Fruit fly (Drosophila melanogaster): ENCODE results near the gene CG5863.

The CG5863 gene

DNA sequence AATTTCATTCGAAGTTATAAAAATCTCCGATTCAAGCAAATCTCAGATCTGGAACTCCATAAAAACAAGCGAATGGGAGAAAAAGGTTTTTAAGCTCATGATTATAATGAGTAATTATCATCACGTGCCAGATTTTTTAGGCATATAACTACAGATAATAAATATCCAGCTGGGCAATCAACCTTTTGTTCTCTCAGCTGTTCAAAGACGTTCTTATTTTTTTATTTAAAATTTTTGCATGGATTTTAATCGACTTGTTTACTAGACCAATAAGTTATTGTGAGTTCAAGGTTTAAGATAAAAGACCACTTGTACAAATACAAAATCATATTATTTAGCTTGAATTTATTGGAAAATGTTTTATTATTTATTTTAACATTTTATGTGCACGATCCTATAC is 6.8 kb upstream of the CG5863 start:
- TF ChIP-seq CG11617 (GFP tag; optimal IDR thresholded peaks at IDR 0.05) (no peak), cic (GFP tag; optimal IDR thresholded peaks at IDR 0.05) (no peak), CG7045 (GFP tag; optimal IDR thresholded peaks at IDR 0.05) (no peak), CG12768 (GFP tag; optimal IDR thresholded peaks at IDR 0.05) (no peak), toe (GFP tag; optimal IDR thresholded peaks at IDR 0.05) (no peak), Clk (GFP tag; optimal IDR thresholded peaks at IDR 0.05) (no peak), ovo (GFP tag; optimal IDR thresholded peaks at IDR 0.05) (no peak), CG33017 (tag; optimal IDR thresholded peaks at IDR 0.05) (no peak), kay (GFP tag; ENCODE audit: borderline replicate concordance) (no peak), CG7101 (tag; optimal IDR thresholded peaks at IDR 0.05) (no peak), pad (GFP tag; optimal IDR thresholded peaks at IDR 0.05) (no peak), tj (GFP tag; optimal IDR thresholded peaks at IDR 0.05) (no peak), CG1620 (GFP tag; optimal IDR thresholded peaks at IDR 0.05) (no peak), CG5204 (GFP tag; optimal IDR thresholded peaks at IDR 0.05) (no peak), CG14711 (tag; optimal IDR thresholded peaks at IDR 0.05) (no peak), Mnt (GFP tag; optimal IDR thresholded peaks at IDR 0.05) (no peak), Crg-1 (GFP tag; optimal IDR thresholded peaks at IDR 0.05) (no peak)

DNA sequence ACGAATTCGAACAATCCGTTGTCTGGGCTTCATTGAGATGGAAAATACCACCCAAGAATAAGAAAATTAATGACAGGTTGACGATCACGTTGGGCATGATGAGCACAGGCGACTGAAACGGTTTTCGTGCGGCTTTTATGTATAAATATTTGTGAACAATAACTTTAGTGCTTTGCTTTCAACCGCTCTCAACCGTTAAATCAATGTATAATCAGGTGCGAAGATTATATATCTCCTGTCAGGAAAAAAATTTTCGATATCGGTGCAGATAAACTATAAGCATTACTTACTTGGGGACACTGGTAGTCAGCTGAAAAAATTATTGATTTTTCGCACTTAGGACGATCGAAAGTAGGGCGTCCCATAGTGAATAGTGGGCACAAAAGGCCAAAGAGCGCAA is 5.9 kb upstream of the CG5863 start, which contains the start of gene CG42823:
Gene CG42823, minus strand, starts transcription at position 101 of the 400 bp plus-strand sequence.
- TF ChIP-seq kay (GFP tag; ENCODE audit: borderline replicate concordance) (no peak), toe (GFP tag; optimal IDR thresholded peaks at IDR 0.05) (no peak), Clk (GFP tag; optimal IDR thresholded peaks at IDR 0.05) (no peak), CG7045 (GFP tag; optimal IDR thresholded peaks at IDR 0.05) (no peak), CG1620 (GFP tag; optimal IDR thresholded peaks at IDR 0.05) (no peak), CG14711 (tag; optimal IDR thresholded peaks at IDR 0.05) (no peak), pad (GFP tag; optimal IDR thresholded peaks at IDR 0.05) (no peak), bab1 (GFP tag; optimal IDR thresholded peaks at IDR 0.05) (no peak), Crg-1 (GFP tag; optimal IDR thresholded peaks at IDR 0.05) (no peak), Hr96 (GFP tag; optimal IDR thresholded peaks at IDR 0.05) (no peak), Mnt (GFP tag; optimal IDR thresholded peaks at IDR 0.05) (no peak)

DNA sequence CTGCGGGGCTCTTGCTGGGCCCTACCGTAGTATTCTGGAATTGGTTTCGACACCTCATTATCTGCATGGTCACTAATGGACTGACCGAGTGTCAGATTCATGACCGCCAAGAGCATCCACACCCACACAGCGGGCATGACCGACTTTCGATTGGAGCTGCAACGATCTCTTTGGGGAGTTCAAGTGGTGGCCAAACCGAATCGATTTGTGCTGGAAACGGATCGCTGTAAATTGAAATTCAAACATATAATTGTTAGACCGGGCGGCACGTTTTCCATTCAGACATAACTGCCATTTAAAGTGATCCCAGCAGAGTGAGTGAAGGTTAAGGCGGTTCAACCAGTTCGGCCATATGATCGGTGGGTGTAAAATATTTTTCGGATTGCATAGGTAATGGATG is 4.5 kb upstream of the CG5863 start, which contains the start of the genes CG42824 and CG42798:
Gene CG42824, minus strand, starts transcription at position 101 of the 400 bp plus-strand sequence.
Gene CG42798, plus strand, starts transcription at position 268 of the 400 bp plus-strand sequence.
- TF ChIP-seq CG33017 (tag; optimal IDR thresholded peaks at IDR 0.05) (no peak), Mnt (GFP tag; optimal IDR thresholded peaks at IDR 0.05) (no peak), toe (GFP tag; optimal IDR thresholded peaks at IDR 0.05) (no peak), tj (GFP tag; optimal IDR thresholded peaks at IDR 0.05) (no peak), CG1620 (GFP tag; optimal IDR thresholded peaks at IDR 0.05) (no peak), Hr96 (GFP tag; optimal IDR thresholded peaks at IDR 0.05) (no peak), kay (GFP tag; ENCODE audit: borderline replicate concordance) (no peak), CG12768 (GFP tag; optimal IDR thresholded peaks at IDR 0.05) (no peak), cnc (optimal IDR thresholded peaks at IDR 0.05) (no peak), Crg-1 (GFP tag; optimal IDR thresholded peaks at IDR 0.05) (no peak), CG11617 (GFP tag; optimal IDR thresholded peaks at IDR 0.05) (no peak), cic (GFP tag; optimal IDR thresholded peaks at IDR 0.05) (no peak)

DNA sequence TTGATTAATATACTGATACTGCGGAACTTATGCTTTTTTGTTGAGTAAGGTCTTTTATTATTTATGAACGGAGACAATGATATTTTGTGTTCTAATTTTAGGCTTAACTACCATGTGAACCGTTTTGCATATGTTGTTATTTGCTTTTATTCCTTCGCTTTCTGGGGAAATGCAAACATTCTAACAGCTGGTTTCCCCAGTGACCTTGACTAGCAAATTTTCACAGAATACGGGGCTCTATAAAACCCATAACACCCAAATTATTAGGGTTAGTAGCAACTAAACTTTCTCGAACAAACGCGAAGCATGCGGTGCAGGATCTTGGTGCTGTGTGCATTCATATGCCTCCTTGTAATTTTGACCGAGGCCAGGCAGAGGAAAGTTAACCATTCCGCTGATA is 3.3 kb upstream of the CG5863 start, which contains the start of gene CG17283:
Gene CG17283, plus strand, starts transcription at position 301 of the 400 bp plus-strand sequence.
- TF ChIP-seq Clk (GFP tag; optimal IDR thresholded peaks at IDR 0.05) (no peak), CG1620 (GFP tag; optimal IDR thresholded peaks at IDR 0.05) (no peak)

DNA sequence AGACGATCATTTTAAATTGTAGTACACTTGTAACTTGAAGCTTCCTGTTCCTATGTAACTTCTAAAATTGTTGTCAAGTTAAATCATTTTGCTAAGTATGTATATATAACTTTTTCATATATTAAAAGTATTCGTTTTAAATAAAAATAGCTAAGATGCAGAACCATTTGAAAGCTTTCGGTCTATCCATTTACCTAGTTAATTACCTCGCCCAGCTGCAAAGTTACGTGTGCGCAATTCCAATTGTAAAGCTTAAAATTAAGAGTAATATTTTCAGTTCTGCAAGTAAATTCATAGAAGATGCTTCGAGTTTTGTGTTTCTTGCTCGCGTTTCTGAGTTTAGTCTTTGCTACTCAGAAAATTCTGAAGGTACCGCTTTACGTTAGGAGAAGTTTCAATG is 1.6 kb upstream of the CG5863 start, which contains the start of gene CG5860:
Gene CG5860, plus strand, starts transcription at position 301 of the 400 bp plus-strand sequence.
- TF ChIP-seq bab1 (GFP tag; optimal IDR thresholded peaks at IDR 0.05), result no peak
- no peak for TF ChIP-seq Mnt (GFP tag; optimal IDR thresholded peaks at IDR 0.05)
- TF ChIP-seq cic (GFP tag; optimal IDR thresholded peaks at IDR 0.05), result no peak
- TF ChIP-seq CG7101 (tag; optimal IDR thresholded peaks at IDR 0.05), result no peak
- TF ChIP-seq tj (GFP tag; optimal IDR thresholded peaks at IDR 0.05), result no peak
- no peak for TF ChIP-seq cnc (optimal IDR thresholded peaks at IDR 0.05)
- no peak for TF ChIP-seq CG11617 (GFP tag; optimal IDR thresholded peaks at IDR 0.05)
- TF ChIP-seq CG7045 (GFP tag; optimal IDR thresholded peaks at IDR 0.05), result no peak
- no peak for TF ChIP-seq Crg-1 (GFP tag; optimal IDR thresholded peaks at IDR 0.05)
- no peak for TF ChIP-seq pad (GFP tag; optimal IDR thresholded peaks at IDR 0.05)
- no peak for TF ChIP-seq CG1620 (GFP tag; optimal IDR thresholded peaks at IDR 0.05)
- TF ChIP-seq CG14711 (tag; optimal IDR thresholded peaks at IDR 0.05), result no peak
- TF ChIP-seq toe (GFP tag; optimal IDR thresholded peaks at IDR 0.05), result no peak
- no peak for TF ChIP-seq Clk (GFP tag; optimal IDR thresholded peaks at IDR 0.05)
- no peak for TF ChIP-seq CG33017 (tag; optimal IDR thresholded peaks at IDR 0.05)

DNA sequence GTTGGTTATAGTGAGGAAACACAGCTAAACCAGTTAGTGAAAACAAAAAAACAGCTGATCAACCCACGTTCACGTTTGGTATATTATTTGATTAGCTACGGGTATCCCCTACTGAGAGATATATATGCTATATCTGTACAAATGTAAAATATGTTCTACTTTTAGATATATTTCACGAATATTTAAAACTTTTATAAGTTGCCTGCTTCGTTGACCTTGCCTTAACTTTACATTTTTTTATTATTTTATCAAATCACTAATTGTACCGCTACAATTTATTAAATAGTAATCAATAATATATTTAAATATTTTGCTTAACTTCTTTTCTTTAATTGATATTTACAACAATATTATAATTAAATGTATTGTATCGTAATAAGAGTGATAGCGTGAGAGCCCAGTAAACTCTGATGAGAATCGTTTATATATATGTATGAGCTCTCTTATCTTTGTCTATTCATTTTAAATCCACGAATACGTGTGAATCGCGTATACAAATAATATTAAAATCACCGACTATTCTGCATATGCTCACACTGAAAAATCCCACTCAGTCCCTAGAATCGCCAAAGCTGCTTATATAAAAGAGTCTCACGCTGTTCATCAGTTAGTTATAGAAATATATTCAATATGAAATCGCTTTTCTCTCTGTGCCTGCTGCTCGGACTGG is 1.7 kb downstream of the CG5863 start, which contains the start of gene CG42821:
Gene CG42821, plus strand, starts transcription at position 620 of the 670 bp plus-strand sequence.
- TF ChIP-seq ovo (GFP tag; optimal IDR thresholded peaks at IDR 0.05), result no peak
- no peak for TF ChIP-seq cnc (optimal IDR thresholded peaks at IDR 0.05)
- TF ChIP-seq CG33017 (tag; optimal IDR thresholded peaks at IDR 0.05), result no peak
- TF ChIP-seq bab1 (GFP tag; optimal IDR thresholded peaks at IDR 0.05), result peak; percentile 23
- no peak for TF ChIP-seq Crg-1 (GFP tag; optimal IDR thresholded peaks at IDR 0.05)
- no peak for TF ChIP-seq Mnt (GFP tag; optimal IDR thresholded peaks at IDR 0.05)
- no peak for TF ChIP-seq CG7101 (tag; optimal IDR thresholded peaks at IDR 0.05)
- TF ChIP-seq toe (GFP tag; optimal IDR thresholded peaks at IDR 0.05), result no peak
- TF ChIP-seq CG5204 (GFP tag; optimal IDR thresholded peaks at IDR 0.05), result no peak
- no peak for TF ChIP-seq CG11617 (GFP tag; optimal IDR thresholded peaks at IDR 0.05)
- peak; percentile 29 for TF ChIP-seq CG14711 (tag; optimal IDR thresholded peaks at IDR 0.05)
- TF ChIP-seq CG12768 (GFP tag; optimal IDR thresholded peaks at IDR 0.05), result no peak
- no peak for TF ChIP-seq Clk (GFP tag; optimal IDR thresholded peaks at IDR 0.05)
- no peak for TF ChIP-seq Hr96 (GFP tag; optimal IDR thresholded peaks at IDR 0.05)
- TF ChIP-seq CG1620 (GFP tag; optimal IDR thresholded peaks at IDR 0.05), result no peak
- no peak for TF ChIP-seq CG7045 (GFP tag; optimal IDR thresholded peaks at IDR 0.05)
